Fruit fly (Drosophila melanogaster) whole organism, embryonic: ENCODE data around the gene CG10317.
A peak's percentile ranks its signal among the peaks of the same experiment; 100 is the strongest.

Source experiments
- Abd-B ChIP-seq: fragments of 200-800 bp; sonication (Bioruptor generic); optimal IDR thresholded peaks from 2 replicates; lab custom pipeline; 2018; ENCODE audit warnings: missing biosample characterization, mild to moderate bottlenecking, missing genetic modification characterization, moderate library complexity
- Adf1 ChIP-seq: fragments of 200-800 bp; sonication (Bioruptor generic); IDR thresholded peaks from 2 replicates; pipeline ENCODE4 v1.3.6; 2022; ENCODE audit warnings: missing biosample characterization, missing genetic modification characterization
- B-H1 ChIP-seq: fragments of 200-800 bp; sonication (Bioruptor generic); IDR thresholded peaks from 3 replicates; pipeline ENCODE4 v1.3.6; 2022; ENCODE audit warnings: missing biosample characterization, missing genetic modification characterization
- Bteb2 ChIP-seq: fragments of 200-800 bp; sonication (Bioruptor generic); optimal IDR thresholded peaks from 2 replicates; lab custom pipeline; 2016; ENCODE audit warnings: missing biosample characterization, missing genetic modification characterization
- CG10431 ChIP-seq: fragments of 200-800 bp; sonication (Bioruptor generic); optimal IDR thresholded peaks from 3 replicates; lab custom pipeline; 2018; ENCODE audit warnings: missing biosample characterization, mild to moderate bottlenecking, missing genetic modification characterization
- CG12071 ChIP-seq: fragments of 200-800 bp; sonication (Bioruptor generic); optimal IDR thresholded peaks from 3 replicates; lab custom pipeline; 2018; ENCODE audit warnings: missing biosample characterization, mild to moderate bottlenecking, missing genetic modification characterization
- CG12219 ChIP-seq: fragments of 200-800 bp; sonication (Bioruptor generic); optimal IDR thresholded peaks from 3 replicates; lab custom pipeline; 2018; ENCODE audit warnings: missing biosample characterization, mild to moderate bottlenecking, missing genetic modification characterization
- CG12942 ChIP-seq: fragments of 200-800 bp; sonication (Bioruptor generic); optimal IDR thresholded peaks from 3 replicates; lab custom pipeline; 2016; ENCODE audit warnings: missing biosample characterization, missing genetic modification characterization
- CG17568 ChIP-seq: fragments of 200-800 bp; sonication (Bioruptor generic); optimal IDR thresholded peaks from 2 replicates; lab custom pipeline; 2018; ENCODE audit warnings: missing biosample characterization, mild to moderate bottlenecking, missing genetic modification characterization, moderate library complexity
- CG1832 ChIP-seq: fragments of 200-800 bp; sonication (Bioruptor generic); optimal IDR thresholded peaks from 2 replicates; lab custom pipeline; 2017; ENCODE audit warnings: missing biosample characterization, mild to moderate bottlenecking, missing genetic modification characterization, inconsistent platforms
- CG3726 ChIP-seq: fragments of 200-800 bp; sonication (Bioruptor generic); IDR thresholded peaks from 3 replicates; pipeline ENCODE4, ENCODE4 v1.3.6; 2022; ENCODE audit warnings: missing biosample characterization, missing genetic modification characterization
- CG3838 ChIP-seq: fragments of 200-800 bp; sonication (Bioruptor generic); optimal IDR thresholded peaks from 3 replicates; lab custom pipeline; 2016; ENCODE audit warnings: missing biosample characterization, missing genetic modification characterization
- CG4328 ChIP-seq: fragments of 200-800 bp; sonication (Bioruptor generic); optimal IDR thresholded peaks from 3 replicates; lab custom pipeline; 2017; ENCODE audit warnings: missing biosample characterization, missing genetic modification reagents, missing genetic modification characterization
- CG4707 ChIP-seq: fragments of 200-800 bp; sonication (Bioruptor generic); optimal IDR thresholded peaks from 2 replicates; lab custom pipeline; 2018; ENCODE audit warnings: missing biosample characterization, mild to moderate bottlenecking, missing genetic modification characterization, moderate library complexity
- CG5953 ChIP-seq: fragments of 200-800 bp; sonication (Bioruptor generic); IDR thresholded peaks from 2 replicates; pipeline ENCODE4 v1.3.6; 2022; ENCODE audit warnings: missing biosample characterization, missing genetic modification characterization
- CG6254 ChIP-seq: fragments of 200-800 bp; sonication (Bioruptor generic); optimal IDR thresholded peaks from 3 replicates; lab custom pipeline; 2017; ENCODE audit warnings: mild to moderate bottlenecking, missing biosample characterization, missing genetic modification reagents, missing genetic modification characterization
- CG6813 ChIP-seq: fragments of 200-800 bp; sonication (Bioruptor generic); optimal IDR thresholded peaks from 2 replicates; lab custom pipeline; 2017; ENCODE audit warnings: missing biosample characterization, missing genetic modification characterization, mild to moderate bottlenecking, moderate library complexity, missing genetic modification reagents
- CG7745 ChIP-seq: fragments of 200-800 bp; sonication (Bioruptor generic); optimal IDR thresholded peaks from 2 replicates; lab custom pipeline; 2018; ENCODE audit warnings: missing biosample characterization, mild to moderate bottlenecking, missing genetic modification characterization, moderate library complexity
- CG8924 ChIP-seq: fragments of 200-800 bp; optimal IDR thresholded peaks from 3 replicates; lab custom pipeline; 2019; ENCODE audit warnings: missing biosample characterization, mild to moderate bottlenecking, missing genetic modification characterization, moderate library complexity
- CG9817 ChIP-seq: fragments of 200-800 bp; sonication (Bioruptor generic); optimal IDR thresholded peaks from 2 replicates; lab custom pipeline; 2018; ENCODE audit warnings: missing biosample characterization, mild to moderate bottlenecking, missing genetic modification characterization, moderate library complexity
- CrebB ChIP-seq: fragments of 200-800 bp; sonication (Bioruptor generic); optimal IDR thresholded peaks from 3 replicates; lab custom pipeline; 2018; ENCODE audit warnings: missing biosample characterization, mild to moderate bottlenecking, missing genetic modification characterization
- D ChIP-seq, 2 experiments: fragments of 200-800 bp in 1 of 2; fragments of >200 bp in 1 of 2; sonication (Bioruptor generic) in 1 of 2; optimal IDR thresholded peaks; 2 replicates in 1 of 2; 3 replicates in 1 of 2; lab custom pipeline; 2017; ENCODE audit warnings: mild to moderate bottlenecking in 1 of 2, missing biosample characterization in 1 of 2, missing genetic modification characterization in 1 of 2, missing genetic modification reagents in 1 of 2
- Dfd ChIP-seq, 2 experiments: fragments of >200 bp; optimal IDR thresholded peaks; 2 replicates each; lab custom pipeline; 2017; ENCODE audit warnings: missing biosample characterization in 2 of 2, missing genetic modification characterization in 2 of 2
- ERR ChIP-seq: fragments of 200-800 bp; sonication (Bioruptor generic); optimal IDR thresholded peaks from 2 replicates; lab custom pipeline; 2016; ENCODE audit warnings: missing biosample characterization, missing genetic modification characterization
- Fer1 ChIP-seq: fragments of 200-800 bp; sonication (Bioruptor generic); optimal IDR thresholded peaks from 2 replicates; lab custom pipeline; 2017; ENCODE audit warnings: missing biosample characterization, mild to moderate bottlenecking, missing genetic modification characterization
- Gsc ChIP-seq: fragments of 200-800 bp; sonication (Bioruptor generic); IDR thresholded peaks from 2 replicates; pipeline ENCODE4 v1.3.6; 2022; ENCODE audit warnings: missing biosample characterization, missing genetic modification characterization
- HLH3B ChIP-seq: fragments of 200-800 bp; sonication (Bioruptor generic); IDR thresholded peaks from 2 replicates; pipeline ENCODE4 v1.3.6; 2022; ENCODE audit warnings: missing biosample characterization, missing genetic modification characterization
- Hr3 ChIP-seq: fragments of 200-800 bp; sonication (Bioruptor generic); optimal IDR thresholded peaks from 3 replicates; lab custom pipeline; 2016; ENCODE audit warnings: missing biosample characterization, missing genetic modification characterization
- Kr ChIP-seq: fragments of 200-800 bp; sonication (Bioruptor generic); optimal IDR thresholded peaks from 2 replicates; lab custom pipeline; 2017; ENCODE audit warnings: missing biosample characterization, mild to moderate bottlenecking, missing genetic modification characterization
- Med ChIP-seq: fragments of 200-800 bp; sonication (Bioruptor generic); peaks from one replicate; lab custom pipeline; 2016; ENCODE audit warnings: missing biosample characterization, missing genetic modification characterization, mild to moderate bottlenecking, inconsistent platforms, moderate library complexity
- Mes4 ChIP-seq: fragments of 200-800 bp; sonication (Bioruptor generic); optimal IDR thresholded peaks from 2 replicates; lab custom pipeline; 2016; ENCODE audit warnings: missing biosample characterization, missing genetic modification characterization
- Sry-β ChIP-seq: fragments of 200-800 bp; sonication (Bioruptor generic); optimal IDR thresholded peaks from 2 replicates; lab custom pipeline; 2018; ENCODE audit warnings: missing biosample characterization, mild to moderate bottlenecking, missing genetic modification characterization, moderate library complexity
- aop ChIP-seq: fragments of 200-800 bp; sonication (Bioruptor generic); IDR thresholded peaks from 2 replicates; pipeline ENCODE4 v1.3.6; 2022; ENCODE audit warnings: missing biosample characterization, missing genetic modification characterization
- ase ChIP-seq: fragments of 200-800 bp; sonication (Bioruptor generic); IDR thresholded peaks from 3 replicates; pipeline ENCODE4 v1.3.6; 2022; ENCODE audit warnings: missing biosample characterization, missing genetic modification characterization
- br ChIP-seq: fragments of >200 bp; optimal IDR thresholded peaks from 2 replicates; lab custom pipeline; 2017
- cato ChIP-seq: fragments of 200-800 bp; sonication (Bioruptor generic); optimal IDR thresholded peaks from 2 replicates; lab custom pipeline; 2016; ENCODE audit warnings: missing biosample characterization, missing genetic modification characterization, borderline replicate concordance
- chn ChIP-seq: fragments of 200-800 bp; sonication (Bioruptor generic); optimal IDR thresholded peaks from 2 replicates; lab custom pipeline; 2016; ENCODE audit warnings: missing biosample characterization, missing genetic modification characterization
- dimm ChIP-seq: fragments of 200-800 bp; sonication (Bioruptor generic); IDR thresholded peaks from 2 replicates; pipeline ENCODE4 v1.3.6; 2022; ENCODE audit warnings: missing biosample characterization, missing genetic modification characterization
- fd102C ChIP-seq: fragments of 200-800 bp; sonication (Bioruptor generic); optimal IDR thresholded peaks from 2 replicates; lab custom pipeline; 2018; ENCODE audit warnings: missing biosample characterization, mild to moderate bottlenecking, missing genetic modification characterization, moderate library complexity
- jumu ChIP-seq: fragments of 200-800 bp; sonication (Bioruptor generic); optimal IDR thresholded peaks from 3 replicates; lab custom pipeline; 2016; ENCODE audit warnings: missing biosample characterization, missing genetic modification characterization
- otp ChIP-seq: fragments of 200-800 bp; sonication (Bioruptor generic); IDR thresholded peaks from 3 replicates; pipeline ENCODE4, ENCODE4 v1.3.6; 2022; ENCODE audit warnings: missing biosample characterization, missing genetic modification characterization
- pnt ChIP-seq: fragments of 200-800 bp; sonication (Bioruptor generic); optimal IDR thresholded peaks from 3 replicates; lab custom pipeline; 2016; ENCODE audit warnings: missing biosample characterization, missing genetic modification characterization
- prd ChIP-seq, 3 experiments: fragments of >200 bp in 2 of 3; fragments of 200-800 bp in 1 of 3; sonication (Bioruptor generic) in 1 of 3; optimal IDR thresholded peaks in 2 of 3; IDR thresholded peaks in 1 of 3; 2 replicates in 2 of 3; 3 replicates in 1 of 3; pipeline versions ENCODE4 v1.3.6 to Lab custom; 2017 to 2022; ENCODE audit warnings: missing biosample characterization in 1 of 3, missing genetic modification characterization in 1 of 3
- sim ChIP-seq: fragments of 200-800 bp; sonication (Bioruptor generic); IDR thresholded peaks from 2 replicates; pipeline ENCODE4 v1.3.6; 2022; ENCODE audit warnings: missing biosample characterization, missing genetic modification characterization
- slp2 ChIP-seq: fragments of 200-800 bp; sonication (Bioruptor generic); optimal IDR thresholded peaks from 2 replicates; lab custom pipeline; 2016; ENCODE audit warnings: missing biosample characterization, missing genetic modification characterization
- unpg ChIP-seq: fragments of 200-800 bp; sonication (Bioruptor generic); optimal IDR thresholded peaks from 3 replicates; lab custom pipeline; 2018; ENCODE audit warnings: missing biosample characterization, mild to moderate bottlenecking, missing genetic modification characterization, moderate library complexity
- zf30C ChIP-seq: fragments of 200-800 bp; sonication (Bioruptor generic); optimal IDR thresholded peaks from 3 replicates; lab custom pipeline; 2018; ENCODE audit warnings: missing biosample characterization, mild to moderate bottlenecking, missing genetic modification characterization
- zfh1 ChIP-seq: fragments of 200-800 bp; sonication (Bioruptor generic); IDR thresholded peaks from 3 replicates; pipeline ENCODE4 v1.3.6; 2022; ENCODE audit warnings: missing biosample characterization, missing genetic modification characterization
- zfh2 ChIP-seq: fragments of 200-800 bp; sonication (Bioruptor generic); optimal IDR thresholded peaks from 2 replicates; lab custom pipeline; 2016; ENCODE audit warnings: missing biosample characterization, missing genetic modification characterization

The CG10317 gene

DNA sequence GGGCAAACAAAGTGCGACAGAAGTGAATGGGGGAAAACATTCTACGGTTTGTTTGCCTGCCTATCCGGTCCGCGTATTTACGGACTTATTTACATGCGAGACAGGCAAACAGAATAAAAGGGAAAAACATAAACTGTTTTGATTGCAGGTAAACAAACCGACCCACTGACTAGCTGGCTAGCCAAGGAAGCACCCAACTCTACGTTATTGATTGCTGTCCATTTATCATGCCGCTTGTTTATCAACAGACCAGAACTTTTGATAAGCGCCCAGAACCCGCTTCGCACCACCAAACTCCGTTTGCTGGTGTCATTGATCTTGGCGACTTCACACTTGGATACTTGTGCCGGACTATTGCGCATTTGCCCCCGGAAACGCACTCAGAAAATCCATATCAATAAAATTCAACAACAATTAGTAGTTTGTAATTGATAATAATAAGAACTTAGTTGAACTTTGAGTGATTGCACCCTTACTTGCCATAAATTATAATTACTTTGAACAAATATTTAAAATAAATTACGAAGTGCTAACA, 38.5 kb downstream of the CG10317 start (continued):
- TF ChIP-seq CG7745 (tag; lab: Kevin White, UChicago) (peak; percentile 77), CrebB (tag; lab: Kevin White, UChicago) (peak; percentile 86), dimm (GFP tag; lab: Robert Waterston, UW) (no peak), CG10431 (GFP tag; lab: Kevin White, UChicago) (peak; percentile 76), CG9817 (tag; lab: Kevin White, UChicago) (peak; percentile 21), Fer1 (peak; percentile 30), unpg (GFP tag; lab: Kevin White, UChicago) (peak; percentile 34), jumu (GFP tag; lab: Kevin White, UChicago) (peak; percentile 28), Abd-B (GFP tag; lab: Kevin White, UChicago) (no peak), chn (no peak), D (optimal IDR thresholded peaks at IDR 0.05; lab: Kevin White, UChicago) (no peak), D (GFP tag; optimal IDR thresholded peaks at IDR 0.05; lab: Kevin White, UChicago) (peak; percentile 55), CG12942 (GFP tag; lab: Kevin White, UChicago) (peak; percentile 68), B-H1 (no peak), sim (GFP tag; lab: Robert Waterston, UW) (peak; percentile 61; the same call in 1 of the 2 replicates), CG12071 (peak; percentile 53), slp2 (GFP tag; lab: Kevin White, UChicago) (peak; percentile 60), br (lab: Kevin White, UChicago) (no peak), prd (optimal IDR thresholded peaks at IDR 0.05; lab: Kevin White, UChicago) (no peak), prd (GFP tag; IDR thresholded peaks at IDR 0.05; lab: Robert Waterston, UW) (peak; percentile 46; the same call in 2 of the 3 replicates), Gsc (GFP tag; lab: Robert Waterston, UW) (no peak), ERR (GFP tag; lab: Kevin White, UChicago) (peak; percentile 26), Kr (no peak), Mes4 (GFP tag; lab: Kevin White, UChicago) (peak; percentile 60), pnt (peak; percentile 4), fd102C (no peak), Bteb2 (GFP tag; lab: Kevin White, UChicago) (peak; percentile 27), CG1832 (GFP tag; lab: Kevin White, UChicago) (no peak), Adf1 (GFP tag; lab: Robert Waterston, UW) (no peak), CG3838 (peak; percentile 58), CG4328 (GFP tag; lab: Kevin White, UChicago) (peak; percentile 73), aop (no peak), CG5953 (no peak), zfh1 (GFP tag; lab: Robert Waterston, UW) (peak; percentile 57; the same call in 2 of the 3 replicates), CG6254 (GFP tag; lab: Kevin White, UChicago) (peak; percentile 66), Med (GFP tag; lab: Kevin White, UChicago) (peak; percentile 96), zfh2 (no peak), CG17568 (GFP tag; lab: Kevin White, UChicago) (peak; percentile 87), CG6813 (peak; percentile 86), CG8924 (tag; lab: Kevin White, UChicago) (peak; percentile 31), zf30C (GFP tag; lab: Kevin White, UChicago) (no peak), Hr3 (no peak), CG4707 (GFP tag; lab: Kevin White, UChicago) (peak; percentile 74), otp (GFP tag; lab: Robert Waterston, UW) (peak; percentile 80), HLH3B (GFP tag; lab: Robert Waterston, UW) (peak; percentile 36; the same call in 1 of the 2 replicates), cato (GFP tag; lab: Kevin White, UChicago) (peak; percentile 62), Sry-β (peak; percentile 37), CG3726 (GFP tag; lab: Robert Waterston, UW) (peak; percentile 70; the same call in 2 of the 3 replicates), CG12219 (GFP tag; lab: Kevin White, UChicago) (peak; percentile 74), ase (GFP tag; lab: Robert Waterston, UW) (0 out of 3 replicates have a peak, but pooled peaks have one; percentile 12), Dfd (GFP tag; optimal IDR thresholded peaks at IDR 0.05; lab: Kevin White, UChicago) (no peak)
